Worm (Caenorhabditis elegans): Measurements from ENCODE around the gene nhx-6.
"Not testable (repeated sequence)": the region's sequence is repeated elsewhere in the genome, so short reads cannot be mapped to it uniquely, and the experiment has no call there.

DNA sequence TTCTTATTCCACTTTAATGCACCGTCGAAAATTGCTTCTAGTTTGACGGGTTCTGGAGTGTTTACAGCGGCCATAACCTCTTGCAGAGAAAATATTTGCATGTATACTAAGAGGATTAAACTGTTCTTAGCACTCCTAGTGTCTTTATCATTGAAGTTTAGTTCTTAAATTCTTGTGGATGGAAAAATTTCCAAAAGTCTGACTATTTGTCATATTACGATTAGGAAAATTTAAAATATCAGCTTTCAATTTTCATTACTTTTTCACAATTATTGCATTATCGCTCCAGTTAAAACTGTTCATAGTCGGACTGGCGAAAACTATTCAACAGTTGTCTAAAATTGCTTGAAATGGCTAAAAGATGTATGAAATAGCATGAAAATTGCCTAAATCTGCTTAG, 9.7 kb upstream of the nhx-6 start, which contains the start of gene ZC204.13:
- not testable (repeated sequence) for TF ChIP-seq ZK546.5 (tag; optimal IDR thresholded peaks at IDR 0.05); madf-5 (GFP tag; IDR thresholded peaks at IDR 0.05)

Data from whole organism, L4 larva.